Worm (Caenorhabditis elegans) whole organism, L4 larva: ENCODE measurements around the gene K11G12.6.

Experiments
- D1046.2 ChIP-seq: fragments of 200-800 bp; sonication (Bioruptor generic); IDR thresholded peaks from 2 replicates; pipeline ENCODE4 v1.3.6; 2022; ENCODE audit warnings: missing genetic modification characterization, missing compliant biosample characterization
- F10B5.3 ChIP-seq: sonication (generic microtip); optimal IDR thresholded peaks from 2 replicates; lab custom pipeline; 2016; ENCODE audit warnings: mild to moderate bottlenecking, missing genetic modification characterization, missing compliant biosample characterization
- R02D3.7 ChIP-seq: fragments of 150-350 bp; sonication (generic microtip); optimal IDR thresholded peaks from 3 replicates; lab custom pipeline; 2014; ENCODE audit warnings: missing biosample characterization, missing genetic modification characterization
- Y105C5A.15 ChIP-seq: fragments of 200-800 bp; sonication (Bioruptor generic); IDR thresholded peaks from 2 replicates; pipeline ENCODE4 v1.3.6; 2022; ENCODE audit warnings: missing genetic modification characterization, missing compliant biosample characterization
- Y75B8A.6 ChIP-seq: fragments of 200-800 bp; sonication (Bioruptor generic); IDR thresholded peaks from 2 replicates; pipeline ENCODE4 v1.3.6; 2022; ENCODE audit warnings: missing genetic modification reagents, missing genetic modification characterization, missing compliant biosample characterization
- ZK337.2 ChIP-seq: fragments of 200-800 bp; sonication (Bioruptor generic); IDR thresholded peaks from 2 replicates; pipeline ENCODE4 v1.3.6; 2022; ENCODE audit warnings: missing genetic modification reagents, missing genetic modification characterization, missing compliant biosample characterization
- aly-2 ChIP-seq: sonication (generic microtip); optimal IDR thresholded peaks from 2 replicates; lab custom pipeline; 2018; ENCODE audit warnings: missing biosample characterization, missing genetic modification characterization
- ceh-32 ChIP-seq: sonication (generic microtip); optimal IDR thresholded peaks from 2 replicates; lab custom pipeline; 2016; ENCODE audit warnings: mild to moderate bottlenecking, missing genetic modification characterization, missing compliant biosample characterization; ENCODE audit not compliant: poor library complexity
- ceh-44 ChIP-seq: fragments of 200-800 bp; sonication (Bioruptor generic); IDR thresholded peaks from 2 replicates; pipeline ENCODE4 v1.3.6; 2022; ENCODE audit warnings: missing genetic modification reagents, missing genetic modification characterization, missing compliant biosample characterization
- ceh-62 ChIP-seq: sonication (generic microtip); optimal IDR thresholded peaks from 2 replicates; lab custom pipeline; 2017; ENCODE audit warnings: missing biosample characterization, missing genetic modification characterization
- ctbp-1 ChIP-seq: fragments of 200-800 bp; sonication (Bioruptor generic); IDR thresholded peaks from 2 replicates; pipeline ENCODE4 v1.3.6; 2022; ENCODE audit warnings: missing genetic modification reagents, missing genetic modification characterization, missing compliant biosample characterization
- daf-12 ChIP-seq: fragments of 150-350 bp; optimal IDR thresholded peaks from 2 replicates; lab custom pipeline; 2014; ENCODE audit warnings: missing biosample characterization, missing genetic modification reagents, missing genetic modification characterization
- daf-16 ChIP-seq, 3 experiments: sonication (generic microtip); optimal IDR thresholded peaks; 2 replicates each; lab custom pipeline; 2016 to 2017; ENCODE audit warnings: missing genetic modification characterization in 3 of 3, missing genetic modification reagents in 3 of 3, mild to moderate bottlenecking in 2 of 3, missing compliant biosample characterization in 2 of 3, missing biosample characterization in 1 of 3, moderate library complexity in 1 of 3
- dmd-6 ChIP-seq: fragments of 200-800 bp; sonication (Bioruptor generic); IDR thresholded peaks from 2 replicates; pipeline ENCODE4 v1.3.6; 2022; ENCODE audit warnings: missing genetic modification reagents, missing genetic modification characterization, missing compliant biosample characterization
- dpl-1 ChIP-seq: fragments of 150-350 bp; optimal IDR thresholded peaks from 2 replicates; lab custom pipeline; 2014; ENCODE audit warnings: missing biosample characterization, missing genetic modification reagents, missing genetic modification characterization
- egl-43 ChIP-seq: fragments of 200-800 bp; sonication (Bioruptor generic); IDR thresholded peaks from 2 replicates; pipeline ENCODE4 v1.3.6; 2022; ENCODE audit warnings: missing genetic modification reagents, missing genetic modification characterization, missing compliant biosample characterization
- fkh-10 ChIP-seq: fragments of 150-350 bp; optimal IDR thresholded peaks from 2 replicates; lab custom pipeline; 2014; ENCODE audit warnings: missing biosample characterization, missing genetic modification reagents, missing genetic modification characterization
- gei-8 ChIP-seq: fragments of 200-800 bp; sonication (Bioruptor generic); optimal IDR thresholded peaks from 2 replicates; lab custom pipeline; 2018; ENCODE audit warnings: mild to moderate bottlenecking, missing genetic modification characterization, missing compliant biosample characterization
- hlh-11 ChIP-seq: fragments of 200-800 bp; sonication (Bioruptor generic); optimal IDR thresholded peaks from 2 replicates; lab custom pipeline; 2018; ENCODE audit warnings: mild to moderate bottlenecking, missing genetic modification characterization, missing compliant biosample characterization
- hlh-30 ChIP-seq: sonication (generic microtip); optimal IDR thresholded peaks from 2 replicates; lab custom pipeline; 2017; ENCODE audit warnings: antibody characterized with exemption, mild to moderate bottlenecking, missing genetic modification characterization, missing compliant biosample characterization; ENCODE audit not compliant: insufficient read depth
- hmg-1.1 ChIP-seq: fragments of 200-800 bp; sonication (Bioruptor generic); IDR thresholded peaks from 2 replicates; pipeline ENCODE4 v1.3.6; 2022; ENCODE audit warnings: missing genetic modification reagents, missing genetic modification characterization, missing compliant biosample characterization
- lin-13 ChIP-seq: fragments of 150-350 bp; optimal IDR thresholded peaks from 2 replicates; lab custom pipeline; 2014; ENCODE audit warnings: missing biosample characterization, missing genetic modification reagents, missing genetic modification characterization
- lin-29 ChIP-seq: fragments of 200-800 bp; sonication (Bioruptor generic); IDR thresholded peaks from 2 replicates; pipeline ENCODE4 v1.3.6; 2022; ENCODE audit warnings: missing genetic modification reagents, missing genetic modification characterization, missing compliant biosample characterization
- lin-38 ChIP-seq: fragments of 200-800 bp; sonication (Bioruptor generic); IDR thresholded peaks from 2 replicates; pipeline ENCODE4 v1.3.6; 2022; ENCODE audit warnings: missing genetic modification reagents, missing genetic modification characterization, missing compliant biosample characterization
- lir-3 ChIP-seq: sonication (generic microtip); optimal IDR thresholded peaks from 2 replicates; lab custom pipeline; 2016; ENCODE audit warnings: mild to moderate bottlenecking, missing genetic modification characterization, missing compliant biosample characterization
- lsy-2 ChIP-seq, 2 experiments: fragments of 150-350 bp in 1 of 2; sonication (generic microtip) in 1 of 2; optimal IDR thresholded peaks; 2 replicates each; lab custom pipeline; 2014 to 2017; ENCODE audit warnings: missing biosample characterization in 2 of 2, missing genetic modification characterization in 2 of 2
- madf-9 ChIP-seq: fragments of 200-800 bp; sonication (Bioruptor generic); conservative IDR thresholded peaks from 2 replicates; pipeline ENCODE4 v1.3.6; 2022; ENCODE audit warnings: missing genetic modification reagents, missing genetic modification characterization, missing compliant biosample characterization
- mep-1 ChIP-seq: fragments of 150-350 bp; sonication (generic microtip); optimal IDR thresholded peaks from 3 replicates; lab custom pipeline; 2014; ENCODE audit warnings: missing biosample characterization, missing genetic modification characterization
- nhr-10 ChIP-seq: fragments of 150-350 bp; optimal IDR thresholded peaks from 2 replicates; lab custom pipeline; 2014; ENCODE audit warnings: missing biosample characterization, missing genetic modification characterization
- nhr-237 ChIP-seq: sonication (generic microtip); optimal IDR thresholded peaks from 2 replicates; lab custom pipeline; 2017; ENCODE audit warnings: missing biosample characterization, missing genetic modification characterization
- nhr-25 ChIP-seq: sonication (generic microtip); optimal IDR thresholded peaks from 2 replicates; lab custom pipeline; 2017; ENCODE audit warnings: missing genetic modification characterization, mild to moderate bottlenecking, missing compliant biosample characterization, antibody characterized with exemption, moderate library complexity, borderline replicate concordance; ENCODE audit not compliant: insufficient read depth
- nhr-28 ChIP-seq: fragments of 150-350 bp; optimal IDR thresholded peaks from 2 replicates; lab custom pipeline; 2014; ENCODE audit warnings: missing biosample characterization, missing genetic modification characterization
- nhr-42 ChIP-seq: fragments of 200-800 bp; sonication (Bioruptor generic); IDR thresholded peaks from 2 replicates; pipeline ENCODE4 v1.3.6; 2022; ENCODE audit warnings: missing genetic modification characterization, missing compliant biosample characterization
- nhr-48 ChIP-seq: sonication (generic microtip); optimal IDR thresholded peaks from 2 replicates; lab custom pipeline; 2016; ENCODE audit warnings: mild to moderate bottlenecking, missing genetic modification characterization, missing compliant biosample characterization
- nhr-6 ChIP-seq: fragments of 150-350 bp; optimal IDR thresholded peaks from 2 replicates; lab custom pipeline; 2014; ENCODE audit warnings: missing biosample characterization, missing genetic modification characterization
- nhr-77 ChIP-seq: fragments of 150-350 bp; optimal IDR thresholded peaks from 2 replicates; lab custom pipeline; 2014; ENCODE audit warnings: missing biosample characterization, missing genetic modification characterization
- pha-4 ChIP-seq, 2 experiments: fragments of 150-350 bp in 1 of 2; fragments of 200-800 bp in 1 of 2; sonication (Bioruptor generic) in 1 of 2; IDR thresholded peaks in 1 of 2; optimal IDR thresholded peaks in 1 of 2; 2 replicates each; pipeline versions ENCODE4 v1.3.6 to Lab custom; 2014 to 2022; ENCODE audit warnings: missing genetic modification characterization in 2 of 2, missing genetic modification reagents in 2 of 2, missing biosample characterization in 1 of 2, missing compliant biosample characterization in 1 of 2
- rbr-2 ChIP-seq: sonication (generic microtip); optimal IDR thresholded peaks from 2 replicates; lab custom pipeline; 2016; ENCODE audit warnings: missing genotype, missing genetic modification characterization, missing compliant biosample characterization
- saeg-2 ChIP-seq: fragments of 200-800 bp; sonication (Bioruptor generic); IDR thresholded peaks from 2 replicates; pipeline ENCODE4 v1.3.6; 2022; ENCODE audit warnings: missing genetic modification reagents, missing genetic modification characterization, missing compliant biosample characterization
- sdz-12 ChIP-seq: fragments of 200-800 bp; sonication (Bioruptor generic); optimal IDR thresholded peaks from 2 replicates; lab custom pipeline; 2018; ENCODE audit warnings: mild to moderate bottlenecking, missing genetic modification characterization, missing compliant biosample characterization
- set-16 ChIP-seq: fragments of 200-800 bp; sonication (Bioruptor generic); IDR thresholded peaks from 2 replicates; pipeline ENCODE4 v1.3.6; 2022; ENCODE audit warnings: missing genetic modification reagents, missing genetic modification characterization, missing compliant biosample characterization
- spr-1 ChIP-seq: sonication (generic microtip); optimal IDR thresholded peaks from 2 replicates; lab custom pipeline; 2016; ENCODE audit warnings: mild to moderate bottlenecking, missing genetic modification characterization, missing compliant biosample characterization
- unc-62 ChIP-seq, 3 experiments: fragments of 150-350 bp in 1 of 3; sonication (generic microtip); optimal IDR thresholded peaks in 2 of 3; peaks in 1 of 3; 1 replicate in 1 of 3; 2 replicates in 2 of 3; lab custom pipeline; 2014 to 2017; ENCODE audit warnings: missing biosample characterization in 3 of 3, missing genetic modification characterization in 3 of 3, missing genetic modification reagents in 3 of 3, missing genotype in 1 of 3
- vab-7 ChIP-seq: fragments of 200-800 bp; sonication (Bioruptor generic); IDR thresholded peaks from 2 replicates; pipeline ENCODE4 v1.3.6; 2022; ENCODE audit warnings: missing genetic modification reagents, missing genetic modification characterization, missing compliant biosample characterization
- zfp-3 ChIP-seq: fragments of 200-800 bp; sonication (Bioruptor generic); conservative IDR thresholded peaks from 2 replicates; pipeline ENCODE4 v1.3.6; 2022; ENCODE audit warnings: missing genetic modification reagents, missing genetic modification characterization, missing compliant biosample characterization
- zip-11 ChIP-seq: fragments of 200-800 bp; sonication (Bioruptor generic); IDR thresholded peaks from 2 replicates; pipeline ENCODE4 v1.3.6; 2022; ENCODE audit warnings: missing genetic modification characterization, missing compliant biosample characterization
- ztf-11 ChIP-seq: fragments of 150-350 bp; optimal IDR thresholded peaks from 2 replicates; lab custom pipeline; 2014; ENCODE audit warnings: missing biosample characterization, missing genetic modification characterization

K11G12.6 gene

DNA sequence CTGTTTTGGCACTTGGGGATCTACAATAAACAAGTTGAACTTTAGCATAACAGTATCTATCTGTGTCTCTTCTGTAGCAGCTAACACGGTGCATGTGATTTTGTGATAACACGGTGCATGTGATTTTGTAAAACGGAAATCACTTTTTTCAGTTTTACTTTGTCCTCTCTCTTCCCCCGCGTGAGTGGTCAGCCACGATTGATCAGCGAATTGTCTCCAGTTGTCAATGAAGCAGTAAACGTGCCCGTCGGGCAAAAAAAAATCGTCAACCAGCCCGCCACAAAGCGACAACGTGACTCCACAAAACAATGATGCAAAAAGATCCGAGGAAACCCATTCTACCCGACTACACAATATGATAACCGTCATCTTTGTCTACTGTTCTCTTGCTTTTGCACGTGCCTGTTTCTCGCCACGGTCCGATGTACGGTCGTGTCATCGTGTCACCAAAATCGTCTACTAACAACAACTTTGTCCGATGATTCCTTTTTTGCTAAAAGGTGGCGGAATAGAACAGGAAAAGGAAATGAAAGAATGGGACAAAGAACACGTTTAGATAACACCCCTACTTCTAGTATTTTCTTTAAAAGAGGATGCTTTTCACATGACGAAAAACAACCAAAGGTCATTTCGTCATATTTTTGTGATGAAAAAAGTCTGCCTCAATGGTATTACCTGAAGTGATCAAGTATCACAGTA lies 19.8 kb upstream of the K11G12.6 start (continued):
- TF ChIP-seq unc-62 (GFP tag; optimal IDR thresholded peaks at IDR 0.05 in 1 of 2; lab: Kevin White, UChicago) (peak in 1 of 2 experiments; percentile 98), unc-62 (tag; optimal IDR thresholded peaks at IDR 0.05; lab: Kevin White, UChicago) (no peak), ceh-32 (tag; lab: Kevin White, UChicago) (no peak), rbr-2 (tag; lab: Kevin White, UChicago) (peak; percentile 43), hlh-11 (peak; percentile 99), nhr-42 (GFP tag; lab: Robert Waterston, UW) (peak; percentile 66; the same call in 1 of the 2 replicates), nhr-77 (peak; percentile 3), nhr-28 (tag; lab: Kevin White, UChicago) (peak; percentile 92), saeg-2 (GFP tag; lab: Robert Waterston, UW) (peak; percentile 82), fkh-10 (no peak), vab-7 (GFP tag; lab: Robert Waterston, UW) (no peak), lsy-2 (tag; optimal IDR thresholded peaks at IDR 0.05; lab: Kevin White, UChicago) (peak; percentile 37 to 59), nhr-237 (no peak), hmg-1.1 (GFP tag; lab: Robert Waterston, UW) (peak; percentile 28), daf-12 (no peak), zfp-3 (GFP tag; lab: Robert Waterston, UW) (peak; percentile 78; the same call in 1 of the 2 replicates), lin-38 (GFP tag; lab: Robert Waterston, UW) (no peak), D1046.2 (GFP tag; lab: Robert Waterston, UW) (0 out of 2 replicates have a peak, but pooled peaks have one; percentile 31), nhr-6 (tag; lab: Kevin White, UChicago) (peak; percentile 62), egl-43 (GFP tag; lab: Robert Waterston, UW) (no peak), dmd-6 (peak; percentile 96), spr-1 (peak; percentile 65), Y105C5A.15 (GFP tag; lab: Robert Waterston, UW) (0 out of 2 replicates have a peak, but pooled peaks have one; percentile 18), nhr-48 (tag; lab: Kevin White, UChicago) (peak; percentile 98), ceh-44 (GFP tag; lab: Robert Waterston, UW) (no peak), hlh-30 (peak; percentile 88), R02D3.7 (no peak), gei-8 (GFP tag; lab: Kevin White, UChicago) (peak; percentile 85), pha-4 (GFP tag; IDR thresholded peaks at IDR 0.05; lab: Robert Waterston, UW) (peak; percentile 70), pha-4 (tag; optimal IDR thresholded peaks at IDR 0.05; lab: Kevin White, UChicago) (peak; percentile 37), aly-2 (no peak), lin-13 (GFP tag; lab: Kevin White, UChicago) (no peak), lin-29 (GFP tag; lab: Robert Waterston, UW) (peak; percentile 63), ztf-11 (tag; lab: Kevin White, UChicago) (no peak), daf-16 (GFP tag; optimal IDR thresholded peaks at IDR 0.05; lab: Kevin White, UChicago) (peak in 1 of 2 experiments; percentile 45), daf-16 (tag; optimal IDR thresholded peaks at IDR 0.05; lab: Kevin White, UChicago) (peak; percentile 97), set-16 (GFP tag; lab: Robert Waterston, UW) (peak; percentile 64), mep-1 (tag; lab: Kevin White, UChicago) (peak; percentile 62), nhr-10 (tag; lab: Kevin White, UChicago) (no peak), sdz-12 (GFP tag; lab: Kevin White, UChicago) (peak; percentile 8), F10B5.3 (no peak), nhr-25 (tag; lab: Kevin White, UChicago) (peak; percentile 72), madf-9 (GFP tag; lab: Robert Waterston, UW) (peak; percentile 52; the same call in 1 of the 2 replicates), ceh-62 (tag; lab: Kevin White, UChicago) (no peak), ctbp-1 (GFP tag; lab: Robert Waterston, UW) (no peak), lir-3 (tag; lab: Kevin White, UChicago) (no peak), ZK337.2 (GFP tag; lab: Robert Waterston, UW) (0 out of 2 replicates have a peak, but pooled peaks have one; percentile 26), Y75B8A.6 (GFP tag; lab: Robert Waterston, UW) (no peak), dpl-1 (GFP tag; lab: Kevin White, UChicago) (peak; percentile 8), zip-11 (GFP tag; lab: Robert Waterston, UW) (no peak)
